Fruit fly (Drosophila melanogaster) whole organism, wandering third instar larva: ENCODE data around the gene nes.

Experiments
- HLH106 ChIP-seq: fragments of 200-800 bp; optimal IDR thresholded peaks from 3 replicates; lab custom pipeline; 2019; ENCODE audit warnings: missing biosample characterization, mild to moderate bottlenecking, missing genetic modification characterization, moderate library complexity
- br ChIP-seq: fragments of 200-800 bp; sonication (Bioruptor generic); optimal IDR thresholded peaks from 2 replicates; lab custom pipeline; 2016; ENCODE audit warnings: missing biosample characterization, missing genetic modification characterization
- dl ChIP-seq, 2 experiments: fragments of 175-275, 200-275 bp in 1 of 2; fragments of 200-275 bp in 1 of 2; sonication (Bioruptor generic); optimal IDR thresholded peaks; lab custom pipeline; 2018; ENCODE audit warnings: mild to moderate bottlenecking in 2 of 2, missing biosample characterization in 2 of 2, missing genetic modification characterization in 2 of 2, moderate library complexity in 2 of 2; ENCODE audit not compliant: partially characterized antibody in 2 of 2, insufficient read depth in 1 of 2
- foxo ChIP-seq, 2 experiments: fragments of 200-800 bp; sonication (Bioruptor generic); optimal IDR thresholded peaks; 2 replicates in 1 of 2; 3 replicates in 1 of 2; lab custom pipeline; 2016 to 2017; ENCODE audit warnings: missing biosample characterization in 2 of 2, missing genetic modification characterization in 2 of 2
- h ChIP-seq: fragments of 200-800 bp; sonication (Bioruptor generic); optimal IDR thresholded peaks from 3 replicates; lab custom pipeline; 2016; ENCODE audit warnings: missing biosample characterization, mild to moderate bottlenecking, missing genetic modification characterization
- pan ChIP-seq: fragments of >200 bp; optimal IDR thresholded peaks from 2 replicates; lab custom pipeline; 2017
- usp ChIP-seq: fragments of >200 bp; optimal IDR thresholded peaks from 2 replicates; lab custom pipeline; 2017; ENCODE audit warnings: missing biosample characterization, missing genetic modification characterization
- woc ChIP-seq: sonication (Bioruptor generic); optimal IDR thresholded peaks from 2 replicates; lab custom pipeline; 2016; ENCODE audit warnings: missing biosample characterization, mild to moderate bottlenecking, missing genetic modification characterization

- no peak for TF ChIP-seq usp (GFP tag; lab: Kevin White, UChicago)
- no peak for TF ChIP-seq h (GFP tag; lab: Kevin White, UChicago)
- TF ChIP-seq br (GFP tag; lab: Kevin White, UChicago), result no peak
- no peak for TF ChIP-seq pan (lab: Kevin White, UChicago)
- TF ChIP-seq dl (GFP tag; optimal IDR thresholded peaks at IDR 0.05; lab: Kevin White, UChicago; ENCODE audit: insufficient read depth in 1 of 2, partially characterized antibody in 2 of 2), result no peak
- no peak for TF ChIP-seq foxo (GFP tag; optimal IDR thresholded peaks at IDR 0.05; lab: Kevin White, UChicago)
- peak; percentile 23 for TF ChIP-seq HLH106 (tag; lab: Kevin White, UChicago)
- TF ChIP-seq woc (GFP tag; lab: Kevin White, UChicago), result no peak
These were observed 33.7 kb upstream of the nes start, which contains the start of gene fal for dm6 chr3L:19294235-19294612.
